Worm (Caenorhabditis elegans) whole organism, mixed stage, embryonic: ENCODE measurements around the gene nhr-218.

Experiments used
- ceh-83 ChIP-seq: fragments of 200-800 bp; sonication (Bioruptor generic); optimal IDR thresholded peaks from 2 replicates; lab custom pipeline; 2018; ENCODE audit warnings: mild to moderate bottlenecking, missing genetic modification characterization, missing compliant biosample characterization
- ces-1 ChIP-seq: fragments of 150-350 bp; optimal IDR thresholded peaks from 2 replicates; lab custom pipeline; 2014; ENCODE audit warnings: missing biosample characterization, missing genetic modification reagents, missing genetic modification characterization
- flh-1 ChIP-seq: fragments of 200-800 bp; sonication (Bioruptor generic); optimal IDR thresholded peaks from 2 replicates; lab custom pipeline; 2018; ENCODE audit warnings: mild to moderate bottlenecking, missing genetic modification characterization, moderate library complexity, missing compliant biosample characterization
- lin-13 ChIP-seq: fragments of 150-350 bp; optimal IDR thresholded peaks from 2 replicates; lab custom pipeline; 2014; ENCODE audit warnings: missing biosample characterization, missing genetic modification characterization
- nhr-2 ChIP-seq: fragments of 150-350 bp; optimal IDR thresholded peaks from 2 replicates; lab custom pipeline; 2014; ENCODE audit warnings: missing biosample characterization, missing genetic modification characterization
- pha-4 ChIP-seq: fragments of 150-350 bp; optimal IDR thresholded peaks from 2 replicates; lab custom pipeline; 2018; ENCODE audit warnings: missing biosample characterization, missing genetic modification reagents, missing genetic modification characterization
- sptf-1 ChIP-seq: sonication (generic microtip); optimal IDR thresholded peaks from 2 replicates; lab custom pipeline; 2017; ENCODE audit warnings: mild to moderate bottlenecking, missing genetic modification characterization, moderate library complexity, missing compliant biosample characterization
- unc-120 ChIP-seq: sonication (generic microtip); optimal IDR thresholded peaks from 2 replicates; lab custom pipeline; 2017; ENCODE audit warnings: missing genetic modification characterization, missing compliant biosample characterization; ENCODE audit not compliant: poor library complexity, severe bottlenecking
- unc-39 ChIP-seq: fragments of 150-350 bp; optimal IDR thresholded peaks from 2 replicates; lab custom pipeline; 2014; ENCODE audit warnings: missing biosample characterization, missing genetic modification characterization
- ztf-11 ChIP-seq: fragments of 150-350 bp; optimal IDR thresholded peaks from 2 replicates; lab custom pipeline; 2014; ENCODE audit warnings: missing biosample characterization, missing genetic modification characterization

DNA sequence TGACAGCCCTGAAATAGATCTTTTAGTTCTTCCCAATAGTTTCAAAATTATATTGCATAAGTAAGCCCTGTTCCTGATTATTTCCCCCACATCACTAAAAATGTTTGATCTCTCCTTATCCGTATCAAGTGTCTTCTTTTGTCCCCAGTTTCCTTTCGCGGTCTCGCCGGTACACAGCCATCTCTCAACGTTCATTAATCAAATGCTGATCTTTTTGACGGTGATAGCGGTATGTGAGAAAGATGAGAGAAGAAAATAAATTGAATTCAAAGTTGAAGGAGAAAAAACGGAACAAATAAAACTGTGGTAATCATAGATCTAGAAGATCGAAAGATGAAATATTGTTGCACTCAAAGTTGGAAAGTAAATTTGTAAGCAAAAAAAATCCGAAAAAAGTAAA, 46.5 kb upstream of the nhr-218 start:
- TF ChIP-seq ces-1 (no peak), nhr-2 (no peak), unc-39 (tag; lab: Kevin White, UChicago) (no peak), lin-13 (tag; lab: Kevin White, UChicago) (no peak), flh-1 (GFP tag; lab: Kevin White, UChicago) (no peak), unc-120 (no peak), ztf-11 (no peak), pha-4 (tag; lab: Kevin White, UChicago) (no peak), sptf-1 (tag; lab: Kevin White, UChicago) (no peak), ceh-83 (GFP tag; lab: Kevin White, UChicago) (no peak)
